Worm (Caenorhabditis elegans): ENCODE data around the gene mbf-1.

The mbf-1 gene

ce11 chrIV:11480027-11480896 lies at the start of gene mbf-1, which contains the start of gene nse-4 (continued):
- TF ChIP-seq hmg-20 (GFP tag; IDR thresholded peaks at IDR 0.05): no peak
- TF ChIP-seq ets-4 (GFP tag; optimal IDR thresholded peaks at IDR 0.05): no peak
- no peak for TF ChIP-seq let-526 (GFP tag; IDR thresholded peaks at IDR 0.05)
- 0 out of 2 replicates have a peak, but pooled peaks have one; percentile 34 for TF ChIP-seq ekl-4 (GFP tag; IDR thresholded peaks at IDR 0.05)
- TF ChIP-seq rcor-1 (GFP tag; IDR thresholded peaks at IDR 0.05): no peak
- peak; percentile 1 for TF ChIP-seq ama-1 (optimal IDR thresholded peaks at IDR 0.05)
- TF ChIP-seq ama-1 (GFP tag; optimal IDR thresholded peaks at IDR 0.05): no peak
- no peak for TF ChIP-seq madf-8 (GFP tag; conservative IDR thresholded peaks at IDR 0.05)
- TF ChIP-seq ztf-18 (tag; optimal IDR thresholded peaks at IDR 0.05): no peak
- no peak for TF ChIP-seq dpff-1 (tag; optimal IDR thresholded peaks at IDR 0.05)
- TF ChIP-seq lsl-1 (GFP tag; optimal IDR thresholded peaks at IDR 0.05): peak; percentile 39
- TF ChIP-seq mel-28 (tag; optimal IDR thresholded peaks at IDR 0.05; ENCODE audit: borderline replicate concordance): no peak
- TF ChIP-seq sea-2 (GFP tag; IDR thresholded peaks at IDR 0.05): no peak

- TF ChIP-seq lin-54 (GFP tag; optimal IDR thresholded peaks at IDR 0.05) (peak; percentile 28), athp-1 (tag; optimal IDR thresholded peaks at IDR 0.05) (peak; percentile 28), fkh-3 (tag; optimal IDR thresholded peaks at IDR 0.05) (peak; percentile 16), hrde-1 (tag; optimal IDR thresholded peaks at IDR 0.05; ENCODE audit: borderline replicate concordance) (peak; percentile 7), ztf-28 (GFP tag; IDR thresholded peaks at IDR 0.05) (no peak), ceh-79 (tag; optimal IDR thresholded peaks at IDR 0.05) (peak; percentile 6)
Observed at ce11 chrIV:11527752-11528151, 47.6 kb upstream of the mbf-1 start, which contains the start of gene M04B2.2. M04B2.2 (plus strand) TSS chrIV:11528052.

- peak; percentile 54; the same call in 1 of the 2 replicates for TF ChIP-seq Y56A3A.18 (GFP tag; IDR thresholded peaks at IDR 0.05)
- TF ChIP-seq die-1 (tag; optimal IDR thresholded peaks at IDR 0.05): no peak
- 0 out of 2 replicates have a peak, but pooled peaks have one; percentile 11 for TF ChIP-seq Y53G8AR.9 (GFP tag; conservative IDR thresholded peaks at IDR 0.05)
Observed at ce11 chrIV:11526189-11526588, 46.0 kb upstream of the mbf-1 start.

ce11 chrIV:11524241-11524692 lies 44.1 kb upstream of the mbf-1 start, which contains the start of gene mep-1:
mep-1 (plus strand) TSS chrIV:11524642.
- TF ChIP-seq nhr-80 (tag; optimal IDR thresholded peaks at IDR 0.05) (peak; percentile 38), attf-3 (GFP tag; conservative IDR thresholded peaks at IDR 0.05) (peak; percentile 60), somi-1 (GFP tag; optimal IDR thresholded peaks at IDR 0.05) (no peak), F22D6.2 (tag; optimal IDR thresholded peaks at IDR 0.05) (no peak), Y67H2A.10 (GFP tag; conservative IDR thresholded peaks at IDR 0.05) (no peak), nfyb-1 (GFP tag; IDR thresholded peaks at IDR 0.05) (peak; percentile 63; the same call in 1 of the 2 replicates), ets-4 (GFP tag; optimal IDR thresholded peaks at IDR 0.05) (no peak), nhr-120 (GFP tag; IDR thresholded peaks at IDR 0.05) (no peak), K12H6.12 (tag; optimal IDR thresholded peaks at IDR 0.05) (peak; percentile 50), ztf-6 (GFP tag; IDR thresholded peaks at IDR 0.05) (no peak), ZK185.1 (tag; optimal IDR thresholded peaks at IDR 0.05; ENCODE audit: poor library complexity, severe bottlenecking) (no peak), F23B12.7 (tag; optimal IDR thresholded peaks at IDR 0.05; ENCODE audit: insufficient read depth) (no peak), hlh-26 (GFP tag; conservative IDR thresholded peaks at IDR 0.05) (no peak), atf-7 (tag; optimal IDR thresholded peaks at IDR 0.05) (no peak), cebp-1 (GFP tag; IDR thresholded peaks at IDR 0.05) (peak; percentile 30; the same call in 1 of the 2 replicates), cebp-1 (tag; optimal IDR thresholded peaks at IDR 0.05) (peak; percentile 51), egl-18 (GFP tag; IDR thresholded peaks at IDR 0.05) (no peak), ccch-3 (GFP tag; optimal IDR thresholded peaks at IDR 0.05) (no peak), lir-1 (GFP tag; conservative IDR thresholded peaks at IDR 0.05) (0 out of 2 replicates have a peak, but pooled peaks have one; percentile 54), efl-1 (GFP tag; optimal IDR thresholded peaks at IDR 0.05) (no peak), lin-26 (GFP tag; IDR thresholded peaks at IDR 0.05) (peak; percentile 58), athp-1 (tag; optimal IDR thresholded peaks at IDR 0.05) (peak; percentile 8), F52B5.7 (tag; optimal IDR thresholded peaks at IDR 0.05) (peak; percentile 41)
